Fruit fly (Drosophila melanogaster) whole organism, embryonic: Measurements from ENCODE around the gene Rim2.

Experiments
- Antp ChIP-seq: fragments of 200-800 bp; sonication (Bioruptor generic); optimal IDR thresholded peaks from 3 replicates; lab custom pipeline; 2016; ENCODE audit warnings: missing biosample characterization, missing genetic modification characterization
- Atf-2 ChIP-seq: fragments of 200-800 bp; sonication (Bioruptor generic); optimal IDR thresholded peaks from 2 replicates; lab custom pipeline; 2016; ENCODE audit warnings: missing biosample characterization, missing genetic modification characterization
- CG10267 ChIP-seq: fragments of 200-800 bp; sonication (Bioruptor generic); optimal IDR thresholded peaks from 2 replicates; lab custom pipeline; 2018; ENCODE audit warnings: missing biosample characterization, mild to moderate bottlenecking, missing genetic modification characterization, moderate library complexity
- CG12155 ChIP-seq: fragments of 200-800 bp; sonication (Bioruptor generic); optimal IDR thresholded peaks from 3 replicates; lab custom pipeline; 2016; ENCODE audit warnings: missing biosample characterization, missing genetic modification characterization
- CG1233 ChIP-seq: fragments of 200-800 bp; sonication (Bioruptor generic); optimal IDR thresholded peaks from 4 replicates; lab custom pipeline; 2018; ENCODE audit warnings: missing biosample characterization, mild to moderate bottlenecking, missing genetic modification characterization
- CG14860 ChIP-seq: fragments of 200-800 bp; sonication (Bioruptor generic); IDR thresholded peaks from 3 replicates; pipeline ENCODE4 v1.3.6; 2022; ENCODE audit warnings: missing biosample characterization, missing genetic modification characterization; ENCODE audit not compliant: partially characterized antibody
- CG16815 ChIP-seq: fragments of 200-800 bp; sonication (Bioruptor generic); optimal IDR thresholded peaks from 3 replicates; lab custom pipeline; 2017; ENCODE audit warnings: missing biosample characterization, mild to moderate bottlenecking, missing genetic modification characterization
- CG17829 ChIP-seq: fragments of 200-800 bp; optimal IDR thresholded peaks from 2 replicates; lab custom pipeline; 2019; ENCODE audit warnings: missing biosample characterization, mild to moderate bottlenecking, missing genetic modification characterization, moderate library complexity
- CG18476 ChIP-seq: fragments of 200-800 bp; sonication (Bioruptor generic); optimal IDR thresholded peaks from 2 replicates; lab custom pipeline; 2016; ENCODE audit warnings: missing biosample characterization, mild to moderate bottlenecking, missing genetic modification characterization
- CG2120 ChIP-seq: fragments of 200-800 bp; sonication (Bioruptor generic); optimal IDR thresholded peaks from 3 replicates; lab custom pipeline; 2016; ENCODE audit warnings: missing biosample characterization, missing genetic modification characterization
- CG2712 ChIP-seq: fragments of 200-800 bp; optimal IDR thresholded peaks from 3 replicates; lab custom pipeline; 2019; ENCODE audit warnings: missing biosample characterization, mild to moderate bottlenecking, missing genetic modification characterization, moderate library complexity
- CG4730 ChIP-seq: fragments of 200-800 bp; sonication (Bioruptor generic); IDR thresholded peaks from 2 replicates; pipeline ENCODE4 v1.3.6; 2022; ENCODE audit warnings: missing biosample characterization, missing genetic modification characterization
- CG5180 ChIP-seq: fragments of 200-800 bp; sonication (Bioruptor generic); optimal IDR thresholded peaks from 3 replicates; lab custom pipeline; 2017; ENCODE audit warnings: missing biosample characterization, missing genetic modification characterization, mild to moderate bottlenecking, moderate library complexity, missing genetic modification reagents
- CG7357 ChIP-seq: fragments of 200-800 bp; sonication (Bioruptor generic); IDR thresholded peaks from 3 replicates; pipeline ENCODE4 v1.3.6; 2022; ENCODE audit warnings: missing biosample characterization, missing genetic modification characterization
- CG7556 ChIP-seq: fragments of 200-800 bp; sonication (Bioruptor generic); optimal IDR thresholded peaks from 2 replicates; lab custom pipeline; 2017; ENCODE audit warnings: missing biosample characterization, mild to moderate bottlenecking, missing genetic modification characterization
- CG7928 ChIP-seq: fragments of 200-800 bp; sonication (Bioruptor generic); optimal IDR thresholded peaks from 2 replicates; lab custom pipeline; 2017; ENCODE audit warnings: missing biosample characterization, mild to moderate bottlenecking, missing genetic modification characterization
- CG8290 ChIP-seq, 3 experiments: fragments of 200-800 bp; sonication (Bioruptor generic); optimal IDR thresholded peaks; 2 replicates each; lab custom pipeline; 2016 to 2019; ENCODE audit warnings: missing biosample characterization in 3 of 3, missing genetic modification characterization in 3 of 3, mild to moderate bottlenecking in 2 of 3, moderate library complexity in 1 of 3
- CG8359 ChIP-seq: fragments of 200-800 bp; sonication (Bioruptor generic); optimal IDR thresholded peaks from 2 replicates; lab custom pipeline; 2017; ENCODE audit warnings: missing biosample characterization, mild to moderate bottlenecking, missing genetic modification characterization, borderline replicate concordance
- Dbx ChIP-seq: fragments of 200-800 bp; sonication (Bioruptor generic); IDR thresholded peaks from 3 replicates; pipeline ENCODE4 v1.3.6; 2022; ENCODE audit warnings: missing biosample characterization, missing genetic modification characterization
- Dip3 ChIP-seq: fragments of 200-800 bp; sonication (Bioruptor generic); optimal IDR thresholded peaks from 3 replicates; lab custom pipeline; 2016; ENCODE audit warnings: missing biosample characterization, missing genetic modification characterization
- Dll ChIP-seq: fragments of 200-800 bp; sonication (Bioruptor generic); IDR thresholded peaks from 4 replicates; pipeline ENCODE4 v1.3.6; 2022; ENCODE audit warnings: missing biosample characterization, missing genetic modification characterization; ENCODE audit not compliant: partially characterized antibody
- Gsc ChIP-seq: fragments of 200-800 bp; sonication (Bioruptor generic); IDR thresholded peaks from 2 replicates; pipeline ENCODE4 v1.3.6; 2022; ENCODE audit warnings: missing biosample characterization, missing genetic modification characterization
- H15 ChIP-seq: fragments of 200-800 bp; sonication (Bioruptor generic); IDR thresholded peaks from 3 replicates; pipeline ENCODE4 v1.3.6; 2022; ENCODE audit warnings: missing biosample characterization, missing genetic modification characterization
- Hmr ChIP-seq: fragments of 200-800 bp; sonication (Bioruptor generic); optimal IDR thresholded peaks from 3 replicates; lab custom pipeline; 2017; ENCODE audit warnings: mild to moderate bottlenecking, missing biosample characterization, missing genetic modification reagents, missing genetic modification characterization
- Jarid2 ChIP-seq: fragments of 200-800 bp; sonication (Bioruptor generic); optimal IDR thresholded peaks from 3 replicates; lab custom pipeline; 2017; ENCODE audit warnings: mild to moderate bottlenecking, missing biosample characterization, missing genetic modification reagents, missing genetic modification characterization
- Med ChIP-seq: fragments of 200-800 bp; sonication (Bioruptor generic); peaks from one replicate; lab custom pipeline; 2016; ENCODE audit warnings: missing biosample characterization, missing genetic modification characterization, mild to moderate bottlenecking, inconsistent platforms, moderate library complexity
- Pdp1 ChIP-seq, 2 experiments: fragments of 200-800 bp; sonication (Bioruptor generic); optimal IDR thresholded peaks; 3 replicates each; lab custom pipeline; 2016; ENCODE audit warnings: missing biosample characterization in 2 of 2, missing genetic modification characterization in 2 of 2, mild to moderate bottlenecking in 1 of 2, moderate library complexity in 1 of 2
- Ptx1 ChIP-seq: fragments of 200-800 bp; sonication (Bioruptor generic); IDR thresholded peaks from 2 replicates; pipeline ENCODE4 v1.3.6; 2022; ENCODE audit warnings: missing biosample characterization, missing genetic modification characterization
- Trl ChIP-seq, 3 experiments: fragments of >200 bp in 2 of 3; fragments of 200-800 bp in 1 of 3; sonication (Bioruptor generic) in 1 of 3; optimal IDR thresholded peaks; 2 replicates in 1 of 3; 3 replicates in 2 of 3; lab custom pipeline; 2016 to 2017; ENCODE audit warnings: missing biosample characterization in 1 of 3, missing genetic modification characterization in 1 of 3
- ase ChIP-seq: fragments of 200-800 bp; sonication (Bioruptor generic); IDR thresholded peaks from 3 replicates; pipeline ENCODE4 v1.3.6; 2022; ENCODE audit warnings: missing biosample characterization, missing genetic modification characterization
- cato ChIP-seq: fragments of 200-800 bp; sonication (Bioruptor generic); optimal IDR thresholded peaks from 2 replicates; lab custom pipeline; 2016; ENCODE audit warnings: missing biosample characterization, missing genetic modification characterization, borderline replicate concordance
- crp ChIP-seq, 2 experiments: fragments of 200-800 bp; sonication (Bioruptor generic); optimal IDR thresholded peaks; 2 replicates in 1 of 2; 3 replicates in 1 of 2; lab custom pipeline; 2017; ENCODE audit warnings: missing biosample characterization in 2 of 2, missing genetic modification characterization in 2 of 2, mild to moderate bottlenecking in 1 of 2, moderate library complexity in 1 of 2
- eve ChIP-seq, 2 experiments: fragments of >200 bp; optimal IDR thresholded peaks; 2 replicates each; lab custom pipeline; 2017; ENCODE audit warnings: missing biosample characterization in 2 of 2, missing genetic modification characterization in 2 of 2
- her ChIP-seq: fragments of 200-800 bp; sonication (Bioruptor generic); optimal IDR thresholded peaks from 2 replicates; lab custom pipeline; 2016; ENCODE audit warnings: missing biosample characterization, missing genetic modification characterization
- maf-S ChIP-seq: fragments of 200-800 bp; sonication (Bioruptor generic); optimal IDR thresholded peaks from 2 replicates; lab custom pipeline; 2016; ENCODE audit warnings: missing biosample characterization, missing genetic modification characterization
- nerfin-2 ChIP-seq: fragments of 200-800 bp; sonication (Bioruptor generic); IDR thresholded peaks from 2 replicates; pipeline ENCODE4 v1.3.6; 2022; ENCODE audit warnings: missing biosample characterization, missing genetic modification characterization; ENCODE audit not compliant: partially characterized antibody
- nmo ChIP-seq: fragments of 200-800 bp; sonication (Bioruptor generic); optimal IDR thresholded peaks from 2 replicates; lab custom pipeline; 2018; ENCODE audit warnings: missing biosample characterization, mild to moderate bottlenecking, missing genetic modification characterization, moderate library complexity
- pnt ChIP-seq: fragments of 200-800 bp; sonication (Bioruptor generic); optimal IDR thresholded peaks from 3 replicates; lab custom pipeline; 2016; ENCODE audit warnings: missing biosample characterization, missing genetic modification characterization
- salm ChIP-seq: fragments of 200-800 bp; sonication (Bioruptor generic); optimal IDR thresholded peaks from 2 replicates; lab custom pipeline; 2018; ENCODE audit warnings: missing biosample characterization, mild to moderate bottlenecking, missing genetic modification characterization
- seq ChIP-seq: fragments of 200-800 bp; sonication (Bioruptor generic); IDR thresholded peaks from 2 replicates; pipeline ENCODE4 v1.3.6; 2022; ENCODE audit warnings: missing biosample characterization, missing genetic modification characterization
- shn ChIP-seq: fragments of 200-800 bp; sonication (Bioruptor generic); optimal IDR thresholded peaks from 3 replicates; lab custom pipeline; 2016; ENCODE audit warnings: missing biosample characterization, missing genetic modification characterization
- tup ChIP-seq: fragments of 200-800 bp; sonication (Bioruptor generic); optimal IDR thresholded peaks from 2 replicates; lab custom pipeline; 2016; ENCODE audit warnings: missing biosample characterization, mild to moderate bottlenecking, missing genetic modification characterization, moderate library complexity
- unc-4 ChIP-seq: fragments of 200-800 bp; sonication (Bioruptor generic); IDR thresholded peaks from 2 replicates; pipeline ENCODE4 v1.3.6; 2022; ENCODE audit warnings: missing biosample characterization, missing genetic modification characterization; ENCODE audit not compliant: partially characterized antibody
- z ChIP-seq: fragments of 200-800 bp; sonication (Bioruptor generic); IDR thresholded peaks from 3 replicates; pipeline ENCODE4 v1.3.6; 2022; ENCODE audit warnings: missing biosample characterization, missing genetic modification characterization
- zf30C ChIP-seq: fragments of 200-800 bp; sonication (Bioruptor generic); optimal IDR thresholded peaks from 3 replicates; lab custom pipeline; 2018; ENCODE audit warnings: missing biosample characterization, mild to moderate bottlenecking, missing genetic modification characterization

Rim2 gene

DNA sequence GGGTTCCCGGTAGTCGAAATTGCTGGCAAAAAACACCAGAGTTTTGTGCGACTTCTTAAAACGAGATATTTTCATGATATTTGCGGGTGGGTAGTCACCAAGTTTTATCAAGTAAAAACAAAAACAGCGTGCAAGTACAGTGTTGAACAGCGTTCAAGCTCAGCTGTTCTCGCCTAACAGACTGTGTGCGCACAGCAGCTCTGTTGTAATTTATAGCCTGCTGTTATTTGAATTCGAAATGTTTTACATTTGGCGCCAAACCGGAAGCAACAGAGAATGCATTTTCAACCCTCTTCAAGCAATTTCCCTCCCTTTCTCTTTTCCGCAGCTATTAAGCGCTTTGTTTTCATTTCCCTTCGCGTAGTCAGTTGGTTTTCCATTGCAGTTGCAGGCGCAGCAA, 8.0 kb upstream of the Rim2 start, which contains the start of the genes CG17652 and CG17646 (continued):
- TF ChIP-seq Dll (GFP tag; lab: Robert Waterston, UW): no peak
- TF ChIP-seq nmo (GFP tag; lab: Kevin White, UChicago): no peak
- TF ChIP-seq CG1233: no peak
- no peak for TF ChIP-seq zf30C (GFP tag; lab: Kevin White, UChicago)
- no peak for TF ChIP-seq CG4730 (GFP tag; lab: Robert Waterston, UW)
- 0 out of 2 replicates have a peak, but pooled peaks have one; percentile 25 for TF ChIP-seq unc-4
- TF ChIP-seq CG8359 (GFP tag; lab: Kevin White, UChicago): no peak
- peak; percentile 74 for TF ChIP-seq Med (GFP tag; lab: Kevin White, UChicago)
- peak in 1 of 2 experiments; percentile 2 for TF ChIP-seq Pdp1 (GFP tag; optimal IDR thresholded peaks at IDR 0.05; lab: Kevin White, UChicago)
- TF ChIP-seq seq (GFP tag; lab: Robert Waterston, UW): peak; percentile 13; the same call in 1 of the 2 replicates
- peak; percentile 13 for TF ChIP-seq CG2712
- no peak for TF ChIP-seq Gsc (GFP tag; lab: Robert Waterston, UW)
- no peak for TF ChIP-seq CG18476
- peak; percentile 90 for TF ChIP-seq CG10267 (tag; lab: Kevin White, UChicago)
- peak in 1 of 2 experiments; percentile 83 for TF ChIP-seq crp (GFP tag; optimal IDR thresholded peaks at IDR 0.05; lab: Kevin White, UChicago)

DNA sequence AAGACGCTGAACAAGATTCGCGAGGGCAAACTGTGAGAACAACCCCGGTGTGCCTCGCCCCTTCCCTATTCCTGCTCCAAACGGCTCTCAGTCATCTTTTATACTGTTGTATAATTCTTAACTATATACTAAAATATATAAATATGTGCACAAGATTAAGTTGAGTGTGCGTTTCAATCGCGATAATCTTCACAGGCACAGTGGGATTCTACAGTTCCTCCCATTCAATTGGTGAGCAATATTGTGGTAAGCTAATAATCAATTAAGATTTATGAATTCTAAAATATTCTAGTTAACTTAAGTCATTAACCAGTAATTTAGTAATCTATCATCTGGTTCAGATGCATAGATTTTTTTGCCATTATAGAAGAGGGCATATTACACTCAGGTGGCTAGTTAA, 6.7 kb upstream of the Rim2 start:
- no peak for TF ChIP-seq CG7928 (GFP tag; lab: Kevin White, UChicago)
- no peak for TF ChIP-seq nerfin-2 (GFP tag; lab: Robert Waterston, UW)
- peak; percentile 21 for TF ChIP-seq Hmr (GFP tag; lab: Kevin White, UChicago)

DNA sequence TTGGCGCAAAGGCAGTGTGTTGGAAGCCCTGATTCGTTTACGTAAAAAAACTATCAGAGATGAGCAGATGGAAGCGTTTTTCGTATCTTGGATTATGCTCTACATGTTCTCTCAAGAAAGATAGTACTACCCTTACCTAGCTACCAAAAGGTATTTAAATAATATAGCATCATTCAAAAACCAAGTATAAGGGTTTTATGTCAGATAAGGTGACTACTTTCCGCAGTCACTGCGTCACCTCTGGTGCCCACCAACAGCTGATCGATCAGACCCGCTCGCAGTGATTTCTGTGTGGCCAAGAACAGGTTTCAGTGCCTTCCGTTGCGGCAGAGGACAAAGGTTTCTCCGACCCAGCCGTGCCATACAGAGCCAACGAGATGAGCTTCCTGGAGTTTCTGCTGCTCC, 5.4 kb upstream of the Rim2 start, which contains the start of the genes Eno and CG31937:
TSS of gene Eno (minus strand) at position 30 of the 405 bp plus-strand sequence.
TSS of gene CG31937 (plus strand) at position 281 of the 405 bp plus-strand sequence.
- TF ChIP-seq her (GFP tag; lab: Kevin White, UChicago) (no peak), ase (peak; percentile 39; the same call in 1 of the 3 replicates), CG12155 (GFP tag; lab: Kevin White, UChicago) (peak; percentile 32), Dip3 (GFP tag; lab: Kevin White, UChicago) (peak; percentile 55), pnt (GFP tag; lab: Kevin White, UChicago) (no peak), Pdp1 (GFP tag; optimal IDR thresholded peaks at IDR 0.05; lab: Kevin White, UChicago) (peak; percentile 22 to 98), maf-S (GFP tag; lab: Kevin White, UChicago) (peak; percentile 5), CG14860 (GFP tag; lab: Robert Waterston, UW) (no peak), Ptx1 (GFP tag; lab: Robert Waterston, UW) (peak; percentile 59), CG17829 (tag; lab: Kevin White, UChicago) (peak; percentile 4), cato (GFP tag; lab: Kevin White, UChicago) (no peak), Dbx (peak; percentile 69; the same call in 2 of the 3 replicates), CG16815 (GFP tag; lab: Kevin White, UChicago) (peak; percentile 37), tup (no peak), CG2120 (GFP tag; lab: Kevin White, UChicago) (peak; percentile 88), Antp (GFP tag; lab: Kevin White, UChicago) (peak; percentile 26), Trl (optimal IDR thresholded peaks at IDR 0.05; lab: Kevin White, UChicago) (no peak), Trl (GFP tag; optimal IDR thresholded peaks at IDR 0.05; lab: Kevin White, UChicago) (no peak), eve (GFP tag; optimal IDR thresholded peaks at IDR 0.05; lab: Kevin White, UChicago) (no peak), CG7357 (GFP tag; lab: Robert Waterston, UW) (no peak; the same call in 2 of the 3 replicates), Atf-2 (GFP tag; lab: Kevin White, UChicago) (peak; percentile 1), H15 (GFP tag; lab: Robert Waterston, UW) (peak; percentile 46; the same call in 1 of the 3 replicates), CG5180 (GFP tag; lab: Kevin White, UChicago) (peak; percentile 87), salm (no peak), shn (GFP tag; lab: Kevin White, UChicago) (peak; percentile 43), CG8290 (GFP tag; optimal IDR thresholded peaks at IDR 0.05; lab: Kevin White, UChicago) (no peak), CG8290 (tag; optimal IDR thresholded peaks at IDR 0.05; lab: Kevin White, UChicago) (peak in 1 of 2 experiments; percentile 59), Jarid2 (peak; percentile 4), z (GFP tag; lab: Robert Waterston, UW) (no peak), Hmr (GFP tag; lab: Kevin White, UChicago) (peak; percentile 65), CG7556 (GFP tag; lab: Kevin White, UChicago) (peak; percentile 37)
